Fruit fly (Drosophila melanogaster): ENCODE measurements around the gene drn.

Gene drn

dm6 chr3R:9388972-9389371, 49.0 kb downstream of the drn start:
- TF ChIP-seq Clk (GFP tag; optimal IDR thresholded peaks at IDR 0.05), result no peak
- peak; percentile 59 for TF ChIP-seq tj (GFP tag; optimal IDR thresholded peaks at IDR 0.05)

- no peak for TF ChIP-seq cnc (optimal IDR thresholded peaks at IDR 0.05)
- TF ChIP-seq toe (GFP tag; optimal IDR thresholded peaks at IDR 0.05), result no peak
- TF ChIP-seq CG12768 (GFP tag; optimal IDR thresholded peaks at IDR 0.05), result no peak
- no peak for TF ChIP-seq CG7045 (GFP tag; optimal IDR thresholded peaks at IDR 0.05)
- no peak for TF ChIP-seq CG1620 (GFP tag; optimal IDR thresholded peaks at IDR 0.05)
- TF ChIP-seq ovo (GFP tag; optimal IDR thresholded peaks at IDR 0.05), result no peak
- no peak for TF ChIP-seq Hr96 (GFP tag; optimal IDR thresholded peaks at IDR 0.05)
- TF ChIP-seq Crg-1 (GFP tag; optimal IDR thresholded peaks at IDR 0.05), result no peak
- no peak for TF ChIP-seq CG7101 (tag; optimal IDR thresholded peaks at IDR 0.05)
These were observed 50.2 kb downstream of the drn start for dm6 chr3R:9390201-9390600.

- TF ChIP-seq toe (GFP tag; optimal IDR thresholded peaks at IDR 0.05) (no peak), CG7045 (GFP tag; optimal IDR thresholded peaks at IDR 0.05) (no peak), cic (GFP tag; optimal IDR thresholded peaks at IDR 0.05) (no peak), tj (GFP tag; optimal IDR thresholded peaks at IDR 0.05) (no peak), CG11617 (GFP tag; optimal IDR thresholded peaks at IDR 0.05) (no peak), Hr96 (GFP tag; optimal IDR thresholded peaks at IDR 0.05) (no peak), cnc (optimal IDR thresholded peaks at IDR 0.05) (no peak), Mnt (GFP tag; optimal IDR thresholded peaks at IDR 0.05) (no peak), CG14711 (tag; optimal IDR thresholded peaks at IDR 0.05) (no peak), CG33017 (tag; optimal IDR thresholded peaks at IDR 0.05) (no peak), pad (GFP tag; optimal IDR thresholded peaks at IDR 0.05) (no peak), Crg-1 (GFP tag; optimal IDR thresholded peaks at IDR 0.05) (no peak), CG7101 (tag; optimal IDR thresholded peaks at IDR 0.05) (no peak), CG5204 (GFP tag; optimal IDR thresholded peaks at IDR 0.05) (no peak), CG1620 (GFP tag; optimal IDR thresholded peaks at IDR 0.05) (no peak)
These were observed 52.4 kb downstream of the drn start for dm6 chr3R:9392421-9392820.

- TF ChIP-seq CG33017 (tag; optimal IDR thresholded peaks at IDR 0.05) (no peak), tj (GFP tag; optimal IDR thresholded peaks at IDR 0.05) (no peak), CG14711 (tag; optimal IDR thresholded peaks at IDR 0.05) (peak; percentile 29)
These were observed 53.6 kb downstream of the drn start for dm6 chr3R:9393542-9394025.

- TF ChIP-seq CG7101 (tag; optimal IDR thresholded peaks at IDR 0.05), result peak; percentile 28
- TF ChIP-seq CG33017 (tag; optimal IDR thresholded peaks at IDR 0.05), result peak; percentile 26
- no peak for TF ChIP-seq cic (GFP tag; optimal IDR thresholded peaks at IDR 0.05)
- no peak for TF ChIP-seq kay (GFP tag; ENCODE audit: borderline replicate concordance)
- no peak for TF ChIP-seq Clk (GFP tag; optimal IDR thresholded peaks at IDR 0.05)
- TF ChIP-seq CG14711 (tag; optimal IDR thresholded peaks at IDR 0.05), result no peak
- TF ChIP-seq CG11617 (GFP tag; optimal IDR thresholded peaks at IDR 0.05), result peak; percentile 25
- peak; percentile 22 for TF ChIP-seq bab1 (GFP tag; optimal IDR thresholded peaks at IDR 0.05)
- TF ChIP-seq pad (GFP tag; optimal IDR thresholded peaks at IDR 0.05), result no peak
- TF ChIP-seq CG1620 (GFP tag; optimal IDR thresholded peaks at IDR 0.05), result peak; percentile 14
- peak; percentile 28 for TF ChIP-seq CG7045 (GFP tag; optimal IDR thresholded peaks at IDR 0.05)
- TF ChIP-seq Hr96 (GFP tag; optimal IDR thresholded peaks at IDR 0.05), result peak; percentile 35
- no peak for TF ChIP-seq Crg-1 (GFP tag; optimal IDR thresholded peaks at IDR 0.05)
- TF ChIP-seq ovo (GFP tag; optimal IDR thresholded peaks at IDR 0.05), result no peak
- peak; percentile 36 for TF ChIP-seq CG12768 (GFP tag; optimal IDR thresholded peaks at IDR 0.05)
- peak; percentile 45 for TF ChIP-seq tj (GFP tag; optimal IDR thresholded peaks at IDR 0.05)
- TF ChIP-seq Mnt (GFP tag; optimal IDR thresholded peaks at IDR 0.05), result peak; percentile 60
- no peak for TF ChIP-seq CG5204 (GFP tag; optimal IDR thresholded peaks at IDR 0.05)
- TF ChIP-seq cnc (optimal IDR thresholded peaks at IDR 0.05), result no peak
- peak; percentile 25 for TF ChIP-seq toe (GFP tag; optimal IDR thresholded peaks at IDR 0.05)
These were observed 54.5 kb downstream of the drn start, which contains the start of gene FER for dm6 chr3R:9394385-9395042. TSS of gene FER (minus strand) at chr3R:9394546.

- TF ChIP-seq CG33017 (tag; optimal IDR thresholded peaks at IDR 0.05) (no peak), Hr96 (GFP tag; optimal IDR thresholded peaks at IDR 0.05) (no peak), CG14711 (tag; optimal IDR thresholded peaks at IDR 0.05) (no peak), ovo (GFP tag; optimal IDR thresholded peaks at IDR 0.05) (no peak), Crg-1 (GFP tag; optimal IDR thresholded peaks at IDR 0.05) (no peak), tj (GFP tag; optimal IDR thresholded peaks at IDR 0.05) (no peak), bab1 (GFP tag; optimal IDR thresholded peaks at IDR 0.05) (no peak), CG5204 (GFP tag; optimal IDR thresholded peaks at IDR 0.05) (no peak), CG7101 (tag; optimal IDR thresholded peaks at IDR 0.05) (no peak), CG1620 (GFP tag; optimal IDR thresholded peaks at IDR 0.05) (no peak), CG12768 (GFP tag; optimal IDR thresholded peaks at IDR 0.05) (no peak), pad (GFP tag; optimal IDR thresholded peaks at IDR 0.05) (no peak), CG11617 (GFP tag; optimal IDR thresholded peaks at IDR 0.05) (no peak), cic (GFP tag; optimal IDR thresholded peaks at IDR 0.05) (no peak), Clk (GFP tag; optimal IDR thresholded peaks at IDR 0.05) (no peak), cnc (optimal IDR thresholded peaks at IDR 0.05) (no peak), CG7045 (GFP tag; optimal IDR thresholded peaks at IDR 0.05) (no peak), toe (GFP tag; optimal IDR thresholded peaks at IDR 0.05) (no peak), Mnt (GFP tag; optimal IDR thresholded peaks at IDR 0.05) (no peak), kay (GFP tag; ENCODE audit: borderline replicate concordance) (no peak)
These were observed 56.0 kb downstream of the drn start for dm6 chr3R:9395998-9396397.

All from whole organism, adult.